Fruit fly (Drosophila melanogaster) whole organism, embryonic: ENCODE results near the gene CG46460.

ENCODE experiments used
- Antp ChIP-seq: fragments of 200-800 bp; sonication (Bioruptor generic); optimal IDR thresholded peaks from 3 replicates; lab custom pipeline; 2016; ENCODE audit warnings: missing biosample characterization, missing genetic modification characterization
- Atf3 ChIP-seq: fragments of 200-800 bp; sonication (Bioruptor generic); optimal IDR thresholded peaks from 3 replicates; lab custom pipeline; 2016; ENCODE audit warnings: missing biosample characterization, missing genetic modification characterization
- Bgb ChIP-seq: fragments of 200-800 bp; sonication (Bioruptor generic); IDR thresholded peaks from 2 replicates; pipeline ENCODE4 v1.3.6; 2022; ENCODE audit warnings: missing biosample characterization, missing genetic modification characterization; ENCODE audit not compliant: partially characterized antibody
- C15 ChIP-seq: fragments of 200-800 bp; sonication (Bioruptor generic); IDR thresholded peaks from 3 replicates; pipeline ENCODE4 v1.3.6; 2022; ENCODE audit warnings: missing biosample characterization, missing genetic modification characterization
- CG11085 ChIP-seq: fragments of 200-800 bp; sonication (Bioruptor generic); IDR thresholded peaks from 2 replicates; pipeline ENCODE4 v1.3.6; 2022; ENCODE audit warnings: missing biosample characterization, missing genetic modification characterization
- CG11247 ChIP-seq: fragments of 200-800 bp; sonication (Bioruptor generic); IDR thresholded peaks from 2 replicates; pipeline ENCODE4 v1.3.6; 2022; ENCODE audit warnings: missing biosample characterization, missing genetic modification characterization
- CG11696 ChIP-seq: fragments of 200-800 bp; sonication (Bioruptor generic); IDR thresholded peaks from 2 replicates; pipeline ENCODE4 v1.3.6; 2022; ENCODE audit warnings: missing biosample characterization, missing genetic modification characterization
- CG13287 ChIP-seq: fragments of 200-800 bp; sonication (Bioruptor generic); IDR thresholded peaks from 2 replicates; pipeline ENCODE4 v1.3.6; 2022; ENCODE audit warnings: missing biosample characterization, missing genetic modification characterization; ENCODE audit not compliant: partially characterized antibody
- CG13424 ChIP-seq: fragments of 200-800 bp; sonication (Bioruptor generic); optimal IDR thresholded peaks from 2 replicates; lab custom pipeline; 2019; ENCODE audit warnings: missing biosample characterization, mild to moderate bottlenecking, missing genetic modification characterization, moderate library complexity
- CG13775 ChIP-seq: fragments of 200-800 bp; sonication (Bioruptor generic); optimal IDR thresholded peaks from 3 replicates; lab custom pipeline; 2017; ENCODE audit warnings: missing biosample characterization, mild to moderate bottlenecking, missing genetic modification characterization
- CG15696 ChIP-seq: fragments of 200-800 bp; sonication (Bioruptor generic); optimal IDR thresholded peaks from 2 replicates; lab custom pipeline; 2019; ENCODE audit warnings: missing biosample characterization, mild to moderate bottlenecking, missing genetic modification characterization, moderate library complexity
- CG16813 ChIP-seq: fragments of 200-800 bp; sonication (Bioruptor generic); IDR thresholded peaks from 3 replicates; pipeline ENCODE4 v1.3.6; 2022; ENCODE audit warnings: missing biosample characterization, missing genetic modification characterization; ENCODE audit not compliant: partially characterized antibody
- CG17186 ChIP-seq: fragments of 200-800 bp; sonication (Bioruptor generic); optimal IDR thresholded peaks from 3 replicates; lab custom pipeline; 2017; ENCODE audit warnings: missing biosample characterization, missing genetic modification reagents, missing genetic modification characterization
- CG17568 ChIP-seq: fragments of 200-800 bp; sonication (Bioruptor generic); optimal IDR thresholded peaks from 2 replicates; lab custom pipeline; 2018; ENCODE audit warnings: missing biosample characterization, mild to moderate bottlenecking, missing genetic modification characterization, moderate library complexity
- CG30020 ChIP-seq: fragments of 200-800 bp; optimal IDR thresholded peaks from 2 replicates; lab custom pipeline; 2019; ENCODE audit warnings: missing biosample characterization, mild to moderate bottlenecking, missing genetic modification characterization, moderate library complexity
- CG4617 ChIP-seq: fragments of 200-800 bp; sonication (Bioruptor generic); optimal IDR thresholded peaks from 3 replicates; lab custom pipeline; 2016; ENCODE audit warnings: missing biosample characterization, missing genetic modification characterization, borderline replicate concordance
- CG6254 ChIP-seq: fragments of 200-800 bp; sonication (Bioruptor generic); optimal IDR thresholded peaks from 3 replicates; lab custom pipeline; 2017; ENCODE audit warnings: mild to moderate bottlenecking, missing biosample characterization, missing genetic modification reagents, missing genetic modification characterization
- CG6654 ChIP-seq: fragments of 200-800 bp; sonication (Bioruptor generic); optimal IDR thresholded peaks from 2 replicates; lab custom pipeline; 2017; ENCODE audit warnings: missing biosample characterization, mild to moderate bottlenecking, missing genetic modification characterization
- CG8290 ChIP-seq, 3 experiments: fragments of 200-800 bp; sonication (Bioruptor generic); optimal IDR thresholded peaks; 2 replicates each; lab custom pipeline; 2016 to 2019; ENCODE audit warnings: missing biosample characterization in 3 of 3, missing genetic modification characterization in 3 of 3, mild to moderate bottlenecking in 2 of 3, moderate library complexity in 1 of 3
- CG8478 ChIP-seq: fragments of >200 bp; optimal IDR thresholded peaks from 2 replicates; lab custom pipeline; 2018
- Dbx ChIP-seq: fragments of 200-800 bp; sonication (Bioruptor generic); IDR thresholded peaks from 3 replicates; pipeline ENCODE4 v1.3.6; 2022; ENCODE audit warnings: missing biosample characterization, missing genetic modification characterization
- E2f2 ChIP-seq: fragments of 200-800 bp; sonication (Bioruptor generic); IDR thresholded peaks from 2 replicates; pipeline ENCODE4 v1.3.6; 2022; ENCODE audit warnings: missing biosample characterization, missing genetic modification characterization
- Lim3 ChIP-seq: fragments of 200-800 bp; sonication (Bioruptor generic); IDR thresholded peaks from 2 replicates; pipeline ENCODE4 v1.3.6; 2022; ENCODE audit warnings: missing biosample characterization, missing genetic modification characterization
- Max ChIP-seq: fragments of 200-800 bp; sonication (Bioruptor generic); optimal IDR thresholded peaks from 2 replicates; lab custom pipeline; 2016; ENCODE audit warnings: missing biosample characterization, mild to moderate bottlenecking, missing genetic modification characterization
- Pdp1 ChIP-seq, 2 experiments: fragments of 200-800 bp; sonication (Bioruptor generic); optimal IDR thresholded peaks; 3 replicates each; lab custom pipeline; 2016; ENCODE audit warnings: missing biosample characterization in 2 of 2, missing genetic modification characterization in 2 of 2, mild to moderate bottlenecking in 1 of 2, moderate library complexity in 1 of 2
- Rx ChIP-seq: fragments of 200-800 bp; sonication (Bioruptor generic); IDR thresholded peaks from 2 replicates; pipeline ENCODE4 v1.3.6; 2022; ENCODE audit warnings: missing biosample characterization, missing genetic modification characterization
- abd-A ChIP-seq: fragments of 200-800 bp; sonication (Bioruptor generic); optimal IDR thresholded peaks from 3 replicates; lab custom pipeline; 2019; ENCODE audit warnings: missing biosample characterization, mild to moderate bottlenecking, missing genetic modification characterization, moderate library complexity
- br ChIP-seq: fragments of >200 bp; optimal IDR thresholded peaks from 2 replicates; lab custom pipeline; 2017
- ci ChIP-seq: fragments of 200-800 bp; sonication (Bioruptor generic); IDR thresholded peaks from 3 replicates; pipeline ENCODE4 v1.3.6; 2022; ENCODE audit warnings: missing biosample characterization, missing genetic modification characterization
- crol ChIP-seq: fragments of 200-800 bp; sonication (Bioruptor generic); IDR thresholded peaks from 2 replicates; pipeline ENCODE4 v1.3.6; 2022; ENCODE audit warnings: missing biosample characterization, missing genetic modification characterization
- dimm ChIP-seq: fragments of 200-800 bp; sonication (Bioruptor generic); IDR thresholded peaks from 2 replicates; pipeline ENCODE4 v1.3.6; 2022; ENCODE audit warnings: missing biosample characterization, missing genetic modification characterization
- emc ChIP-seq: fragments of 200-800 bp; sonication (Bioruptor generic); optimal IDR thresholded peaks from 2 replicates; lab custom pipeline; 2016; ENCODE audit warnings: missing biosample characterization, missing genetic modification characterization
- en ChIP-seq: fragments of 200-800 bp; sonication (Bioruptor generic); optimal IDR thresholded peaks from 2 replicates; lab custom pipeline; 2016; ENCODE audit warnings: missing biosample characterization, missing genetic modification characterization
- ewg ChIP-seq: fragments of 200-800 bp; sonication (Bioruptor generic); optimal IDR thresholded peaks from 3 replicates; lab custom pipeline; 2017; ENCODE audit warnings: mild to moderate bottlenecking, missing biosample characterization, missing genetic modification reagents, missing genetic modification characterization
- fd64A ChIP-seq: fragments of 200-800 bp; sonication (Bioruptor generic); optimal IDR thresholded peaks from 3 replicates; lab custom pipeline; 2018; ENCODE audit warnings: missing biosample characterization, mild to moderate bottlenecking, missing genetic modification characterization
- gcm ChIP-seq: fragments of 200-800 bp; sonication (Bioruptor generic); optimal IDR thresholded peaks from 2 replicates; lab custom pipeline; 2019; ENCODE audit warnings: missing biosample characterization, mild to moderate bottlenecking, missing genetic modification characterization, moderate library complexity
- gt ChIP-seq: fragments of 200-800 bp; sonication (Bioruptor generic); IDR thresholded peaks from 2 replicates; pipeline ENCODE4 v1.3.6; 2022; ENCODE audit warnings: missing biosample characterization, missing genetic modification characterization
- ind ChIP-seq: fragments of 200-800 bp; sonication (Bioruptor generic); optimal IDR thresholded peaks from 3 replicates; lab custom pipeline; 2016; ENCODE audit warnings: missing biosample characterization, missing genetic modification characterization
- jumu ChIP-seq: fragments of 200-800 bp; sonication (Bioruptor generic); optimal IDR thresholded peaks from 3 replicates; lab custom pipeline; 2016; ENCODE audit warnings: missing biosample characterization, missing genetic modification characterization
- klu ChIP-seq: fragments of 200-800 bp; sonication (Bioruptor generic); IDR thresholded peaks from 2 replicates; pipeline ENCODE4 v1.3.6; 2022; ENCODE audit warnings: missing biosample characterization, missing genetic modification characterization
- mam ChIP-seq: fragments of 200-800 bp; sonication (Bioruptor generic); optimal IDR thresholded peaks from 3 replicates; lab custom pipeline; 2016; ENCODE audit warnings: missing biosample characterization, missing genetic modification characterization
- nerfin-1 ChIP-seq: fragments of 200-800 bp; sonication (Bioruptor generic); optimal IDR thresholded peaks from 3 replicates; lab custom pipeline; 2019; ENCODE audit warnings: missing biosample characterization, mild to moderate bottlenecking, missing genetic modification characterization, moderate library complexity
- p53 ChIP-seq: fragments of 200-800 bp; sonication (Bioruptor generic); optimal IDR thresholded peaks from 2 replicates; lab custom pipeline; 2016; ENCODE audit warnings: missing biosample characterization, missing genetic modification characterization
- pho ChIP-seq: fragments of 200-800 bp; sonication (Bioruptor generic); optimal IDR thresholded peaks from 2 replicates; lab custom pipeline; 2016; ENCODE audit warnings: missing biosample characterization, missing genetic modification characterization
- phol ChIP-seq: fragments of 200-800 bp; sonication (Bioruptor generic); optimal IDR thresholded peaks from 3 replicates; lab custom pipeline; 2018; ENCODE audit warnings: missing biosample characterization, mild to moderate bottlenecking, missing genetic modification characterization, moderate library complexity
- sr ChIP-seq: fragments of 200-800 bp; sonication (Bioruptor generic); IDR thresholded peaks from 3 replicates; pipeline ENCODE4 v1.3.6; 2022; ENCODE audit warnings: missing biosample characterization, missing genetic modification characterization
- sug ChIP-seq: fragments of 200-800 bp; optimal IDR thresholded peaks from 2 replicates; lab custom pipeline; 2019; ENCODE audit warnings: missing biosample characterization, mild to moderate bottlenecking, missing genetic modification characterization, moderate library complexity
- ttk ChIP-seq: fragments of 200-800 bp; sonication (Bioruptor generic); IDR thresholded peaks from 2 replicates; pipeline ENCODE4 v2.1.2; 2022; ENCODE audit warnings: missing biosample characterization, missing genetic modification characterization
- zf30C ChIP-seq: fragments of 200-800 bp; sonication (Bioruptor generic); optimal IDR thresholded peaks from 3 replicates; lab custom pipeline; 2018; ENCODE audit warnings: missing biosample characterization, mild to moderate bottlenecking, missing genetic modification characterization

CG46460 gene

dm6 chr3L:4228187-4228836 lies 1.2 kb upstream of the CG46460 start (continued):
- TF ChIP-seq gt (peak; percentile 94), CG15696 (tag; lab: Kevin White, UChicago) (peak; percentile 87), CG16813 (GFP tag; lab: Robert Waterston, UW) (no peak), CG13424 (peak; percentile 98), phol (tag; lab: Kevin White, UChicago) (peak; percentile 96), CG11696 (peak; percentile 88), klu (peak; percentile 87), ci (GFP tag; lab: Robert Waterston, UW) (peak; percentile 99), jumu (GFP tag; lab: Kevin White, UChicago) (peak; percentile 97), ind (GFP tag; lab: Kevin White, UChicago) (peak; percentile 93), Max (peak; percentile 87), ewg (GFP tag; lab: Kevin White, UChicago) (peak; percentile 95), CG4617 (GFP tag; lab: Kevin White, UChicago) (peak; percentile 88), CG17568 (GFP tag; lab: Kevin White, UChicago) (peak; percentile 91), CG6254 (GFP tag; lab: Kevin White, UChicago) (peak; percentile 96), Antp (GFP tag; lab: Kevin White, UChicago) (peak; percentile 94), ttk (peak; percentile 98), CG30020 (peak; percentile 82), mam (GFP tag; lab: Kevin White, UChicago) (peak; percentile 89), dimm (GFP tag; lab: Robert Waterston, UW) (peak; percentile 95), C15 (GFP tag; lab: Robert Waterston, UW) (peak; percentile 90; the same call in 2 of the 3 replicates), br (lab: Kevin White, UChicago) (no peak), Rx (GFP tag; lab: Robert Waterston, UW) (peak; percentile 96), CG11247 (GFP tag; lab: Robert Waterston, UW) (peak; percentile 93), CG17186 (GFP tag; lab: Kevin White, UChicago) (peak; percentile 87), Lim3 (GFP tag; lab: Robert Waterston, UW) (peak; percentile 96), Dbx (GFP tag; lab: Robert Waterston, UW) (peak; percentile 79), pho (GFP tag; lab: Kevin White, UChicago) (peak; percentile 78), CG8478 (lab: Kevin White, UChicago) (no peak), zf30C (peak; percentile 91), nerfin-1 (tag; lab: Kevin White, UChicago) (peak; percentile 96), abd-A (tag; lab: Kevin White, UChicago) (peak; percentile 90), Atf3 (GFP tag; lab: Kevin White, UChicago) (peak; percentile 97), p53 (GFP tag; lab: Kevin White, UChicago) (peak; percentile 83), CG13775 (GFP tag; lab: Kevin White, UChicago) (peak; percentile 92), fd64A (GFP tag; lab: Kevin White, UChicago) (peak; percentile 96), CG11085 (GFP tag; lab: Robert Waterston, UW) (peak; percentile 77), Bgb (GFP tag; lab: Robert Waterston, UW) (no peak)

- TF ChIP-seq emc (no peak), gcm (GFP tag; lab: Kevin White, UChicago) (no peak), CG13287 (GFP tag; lab: Robert Waterston, UW) (0 out of 2 replicates have a peak, but pooled peaks have one; percentile 5), E2f2 (GFP tag; lab: Robert Waterston, UW) (no peak), sug (tag; lab: Kevin White, UChicago) (peak; percentile 72), Pdp1 (GFP tag; optimal IDR thresholded peaks at IDR 0.05; lab: Kevin White, UChicago) (peak in 1 of 2 experiments; percentile 67), sr (GFP tag; lab: Robert Waterston, UW) (peak; percentile 82; the same call in 2 of the 3 replicates), crol (GFP tag; lab: Robert Waterston, UW) (peak; percentile 90), CG6654 (GFP tag; lab: Kevin White, UChicago) (no peak), CG11085 (GFP tag; lab: Robert Waterston, UW) (no peak), en (no peak), CG8290 (GFP tag; optimal IDR thresholded peaks at IDR 0.05; lab: Kevin White, UChicago) (no peak), CG8290 (tag; optimal IDR thresholded peaks at IDR 0.05; lab: Kevin White, UChicago) (peak in 1 of 2 experiments; percentile 8)
Observed at dm6 chr3L:4225647-4226470, 1.2 kb downstream of the CG46460 start.
